Worm (Caenorhabditis elegans) whole organism, young adult: Measurements from ENCODE around the gene ZK1307.9.

Experiments used
- B0261.1 ChIP-seq: sonication (generic microtip); optimal IDR thresholded peaks from 2 replicates; lab custom pipeline; 2016; ENCODE audit warnings: mild to moderate bottlenecking, missing genetic modification characterization, moderate library complexity, missing compliant biosample characterization
- C17E4.6 ChIP-seq: fragments of 200-800 bp; sonication (Bioruptor generic); IDR thresholded peaks from 2 replicates; pipeline ENCODE4 v1.3.6; 2022; ENCODE audit warnings: missing genetic modification reagents, missing genetic modification characterization, missing compliant biosample characterization
- D2030.7 ChIP-seq: fragments of 200-800 bp; sonication (Bioruptor generic); IDR thresholded peaks from 2 replicates; pipeline ENCODE4 v1.3.6; 2022; ENCODE audit warnings: missing genetic modification reagents, missing genetic modification characterization, missing compliant biosample characterization
- F39B2.1 ChIP-seq: fragments of 200-800 bp; sonication (Bioruptor generic); IDR thresholded peaks from 2 replicates; pipeline ENCODE4 v1.3.6; 2022; ENCODE audit warnings: missing genetic modification reagents, missing genetic modification characterization, missing compliant biosample characterization
- F49E8.2 ChIP-seq: sonication (generic microtip); optimal IDR thresholded peaks from 3 replicates; lab custom pipeline; 2017; ENCODE audit warnings: missing genetic modification characterization, mild to moderate bottlenecking, missing compliant biosample characterization, antibody characterized with exemption, moderate library complexity; ENCODE audit not compliant: insufficient read depth
- F55B11.4 ChIP-seq: sonication (generic microtip); optimal IDR thresholded peaks from 2 replicates; lab custom pipeline; 2016; ENCODE audit warnings: missing compliant biosample characterization, missing genetic modification characterization, borderline replicate concordance; ENCODE audit not compliant: insufficient read depth
- F57A8.1 ChIP-seq: fragments of 200-800 bp; sonication (Bioruptor generic); optimal IDR thresholded peaks from 2 replicates; lab custom pipeline; 2018; ENCODE audit warnings: mild to moderate bottlenecking, missing genetic modification characterization, moderate library complexity, missing compliant biosample characterization
- T26A5.8 ChIP-seq: sonication (generic microtip); optimal IDR thresholded peaks from 2 replicates; lab custom pipeline; 2016; ENCODE audit warnings: missing genetic modification characterization, missing compliant biosample characterization
- Y56A3A.18 ChIP-seq: fragments of 200-800 bp; sonication (Bioruptor generic); IDR thresholded peaks from 2 replicates; pipeline ENCODE4 v1.3.6; 2022; ENCODE audit warnings: missing genetic modification reagents, missing genetic modification characterization, missing compliant biosample characterization
- ama-1 ChIP-seq, 3 experiments: fragments of 150-350 bp in 1 of 3; sonication (generic microtip) in 2 of 3; optimal IDR thresholded peaks; 2 replicates each; lab custom pipeline; 2014 to 2018; ENCODE audit warnings: missing biosample characterization in 2 of 3, missing genetic modification characterization in 2 of 3, missing genetic modification reagents in 2 of 3
- atf-7 ChIP-seq: sonication (generic microtip); optimal IDR thresholded peaks from 2 replicates; lab custom pipeline; 2017; ENCODE audit warnings: mild to moderate bottlenecking, missing genetic modification characterization, missing compliant biosample characterization
- attf-3 ChIP-seq: fragments of 200-800 bp; sonication (Bioruptor generic); conservative IDR thresholded peaks from 2 replicates; pipeline ENCODE4 v1.3.6; 2022; ENCODE audit warnings: missing genetic modification reagents, missing genetic modification characterization, missing compliant biosample characterization
- bed-1 ChIP-seq: fragments of 200-800 bp; sonication (Bioruptor generic); IDR thresholded peaks from 2 replicates; pipeline ENCODE4 v1.3.6; 2022; ENCODE audit warnings: missing genetic modification reagents, missing genetic modification characterization, missing compliant biosample characterization
- ccch-3 ChIP-seq: fragments of 200-800 bp; sonication (Bioruptor generic); optimal IDR thresholded peaks from 2 replicates; lab custom pipeline; 2018; ENCODE audit warnings: mild to moderate bottlenecking, missing genetic modification characterization, missing compliant biosample characterization
- cebp-1 ChIP-seq, 2 experiments: fragments of 200-800 bp in 1 of 2; sonication (Bioruptor generic) in 1 of 2; sonication (generic microtip) in 1 of 2; IDR thresholded peaks in 1 of 2; optimal IDR thresholded peaks in 1 of 2; 2 replicates each; pipeline versions ENCODE4 v1.3.6 to Lab custom; 2017 to 2022; ENCODE audit warnings: missing compliant biosample characterization in 2 of 2, missing genetic modification characterization in 2 of 2, mild to moderate bottlenecking in 1 of 2, missing genetic modification reagents in 1 of 2, moderate library complexity in 1 of 2
- chd-7 ChIP-seq: sonication (generic microtip); optimal IDR thresholded peaks from 2 replicates; lab custom pipeline; 2016; ENCODE audit warnings: mild to moderate bottlenecking, missing genetic modification characterization, moderate library complexity, missing compliant biosample characterization
- dox-1 ChIP-seq: fragments of 200-800 bp; sonication (Bioruptor generic); IDR thresholded peaks from 2 replicates; pipeline ENCODE4 v1.3.6; 2022; ENCODE audit warnings: missing genetic modification reagents, missing genetic modification characterization, missing compliant biosample characterization
- efl-1 ChIP-seq: fragments of 150-350 bp; optimal IDR thresholded peaks from 2 replicates; lab custom pipeline; 2014; ENCODE audit warnings: missing biosample characterization, missing genetic modification reagents, missing genetic modification characterization
- hlh-26 ChIP-seq: fragments of 200-800 bp; sonication (Bioruptor generic); conservative IDR thresholded peaks from 2 replicates; pipeline ENCODE4 v1.3.6; 2022; ENCODE audit warnings: missing genetic modification reagents, missing genetic modification characterization, missing compliant biosample characterization
- hmg-20 ChIP-seq: fragments of 200-800 bp; sonication (Bioruptor generic); IDR thresholded peaks from 2 replicates; pipeline ENCODE4 v1.3.6; 2022; ENCODE audit warnings: missing genetic modification reagents, missing genetic modification characterization, missing compliant biosample characterization
- hsf-1 ChIP-seq: fragments of 200-800 bp; sonication (Bioruptor generic); IDR thresholded peaks from 2 replicates; pipeline ENCODE4 v1.3.6; 2022; ENCODE audit warnings: missing genetic modification reagents, missing genetic modification characterization, missing compliant biosample characterization
- lag-1 ChIP-seq: fragments of 200-800 bp; sonication (Bioruptor generic); IDR thresholded peaks from 2 replicates; pipeline ENCODE4 v1.3.6; 2022; ENCODE audit warnings: missing genetic modification reagents, missing genetic modification characterization, missing compliant biosample characterization
- let-607 ChIP-seq, 2 experiments: fragments of 200-800 bp in 1 of 2; sonication (Bioruptor generic) in 1 of 2; sonication (generic microtip) in 1 of 2; optimal IDR thresholded peaks; 2 replicates each; lab custom pipeline; 2016 to 2018; ENCODE audit warnings: mild to moderate bottlenecking in 2 of 2, missing compliant biosample characterization in 2 of 2, missing genetic modification characterization in 2 of 2, moderate library complexity in 2 of 2, missing genotype in 1 of 2
- mxl-1 ChIP-seq: sonication (generic microtip); optimal IDR thresholded peaks from 2 replicates; lab custom pipeline; 2016; ENCODE audit warnings: missing genetic modification characterization, missing compliant biosample characterization
- nfya-1 ChIP-seq: sonication (generic microtip); optimal IDR thresholded peaks from 2 replicates; lab custom pipeline; 2017; ENCODE audit warnings: antibody characterized with exemption, missing compliant biosample characterization, missing genetic modification characterization, borderline replicate concordance; ENCODE audit not compliant: insufficient read depth
- nhr-80 ChIP-seq: sonication (generic microtip); optimal IDR thresholded peaks from 2 replicates; lab custom pipeline; 2016; ENCODE audit warnings: missing genetic modification characterization, missing compliant biosample characterization
- nhr-90 ChIP-seq: sonication (generic microtip); optimal IDR thresholded peaks from 2 replicates; lab custom pipeline; 2016; ENCODE audit warnings: missing genotype, mild to moderate bottlenecking, missing genetic modification characterization, missing compliant biosample characterization
- rpc-1 ChIP-seq, 2 experiments: fragments of 150-350 bp in 1 of 2; sonication (generic microtip) in 1 of 2; optimal IDR thresholded peaks; 2 replicates each; lab custom pipeline; 2014 to 2018; ENCODE audit warnings: missing biosample characterization in 1 of 2, missing genetic modification characterization in 1 of 2, missing genetic modification reagents in 1 of 2, missing genotype in 1 of 2
- sea-2 ChIP-seq: fragments of 200-800 bp; sonication (Bioruptor generic); IDR thresholded peaks from 2 replicates; pipeline ENCODE4 v1.3.6; 2022; ENCODE audit warnings: missing genetic modification characterization, missing compliant biosample characterization
- snpc-3.4 ChIP-seq: sonication (generic microtip); optimal IDR thresholded peaks from 2 replicates; lab custom pipeline; 2017; ENCODE audit warnings: missing genetic modification characterization, mild to moderate bottlenecking, missing compliant biosample characterization, antibody characterized with exemption, moderate library complexity, missing genotype, missing genetic modification reagents
- snpc-4 ChIP-seq, 5 experiments: fragments of 150-350 bp in 1 of 5; sonication (generic microtip) in 4 of 5; optimal IDR thresholded peaks; 2 replicates each; lab custom pipeline; 2014 to 2018; ENCODE audit warnings: missing genetic modification characterization in 5 of 5, missing biosample characterization in 3 of 5, antibody characterized with exemption in 2 of 5, mild to moderate bottlenecking in 2 of 5, missing compliant biosample characterization in 2 of 5, missing genotype in 2 of 5, moderate library complexity in 2 of 5, missing genetic modification reagents in 1 of 5
- zim-3 ChIP-seq: sonication (generic microtip); optimal IDR thresholded peaks from 2 replicates; lab custom pipeline; 2017; ENCODE audit warnings: mild to moderate bottlenecking, missing genetic modification characterization, moderate library complexity, missing compliant biosample characterization

The ZK1307.9 gene

DNA sequence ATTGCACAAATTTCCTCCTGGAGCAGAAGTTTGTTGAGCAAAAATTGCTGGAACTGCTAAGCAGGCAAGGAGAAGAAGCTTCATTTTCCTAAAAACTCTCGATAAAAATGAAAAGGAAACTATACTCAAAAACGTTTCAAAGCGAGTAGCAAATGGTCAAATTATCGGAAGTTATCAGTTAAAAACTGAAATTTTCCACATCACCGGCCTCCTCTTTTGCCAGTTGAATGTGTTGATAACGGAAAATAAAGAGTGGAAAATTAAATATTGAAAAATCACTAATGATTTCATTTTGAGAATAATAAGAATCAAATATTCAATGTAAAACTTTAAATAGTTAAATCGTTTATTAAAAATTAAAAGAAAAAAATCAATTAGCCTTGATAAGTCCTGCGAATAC, 9.6 kb downstream of the ZK1307.9 start, which contains the start of gene ZK1320.2:
ZK1320.2 (minus strand) TSS at position 88 of the 400 bp plus-strand sequence.
- TF ChIP-seq nhr-80 (peak; percentile 48), let-607 (tag; optimal IDR thresholded peaks at IDR 0.05; lab: Kevin White, UChicago) (peak in 1 of 2 experiments; percentile 7), B0261.1 (tag; lab: Kevin White, UChicago) (no peak)

DNA sequence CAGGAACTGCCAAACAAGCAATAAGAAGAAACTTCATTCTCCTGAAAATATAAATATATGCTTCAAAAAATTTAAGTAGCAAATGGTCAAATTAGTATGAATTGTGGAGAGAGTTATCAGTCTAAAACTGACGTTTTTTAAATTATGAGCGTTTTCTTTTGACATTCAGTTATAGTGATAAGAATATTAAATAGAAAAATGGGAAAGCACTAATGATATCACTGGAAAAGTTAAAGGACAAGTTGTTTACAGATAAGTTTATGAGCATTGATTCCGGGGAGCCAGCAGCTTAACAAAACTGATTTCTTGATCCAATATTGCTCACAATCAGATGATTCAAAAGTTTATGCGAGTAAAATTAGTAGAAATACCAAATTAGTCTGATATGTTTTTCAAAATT, 11.1 kb downstream of the ZK1307.9 start, which contains the start of gene ZK1320.3:
ZK1320.3 (minus strand) TSS at position 41 of the 400 bp plus-strand sequence.
- TF ChIP-seq ama-1 (optimal IDR thresholded peaks at IDR 0.05; lab: Kevin White, UChicago) (no peak), ama-1 (GFP tag; optimal IDR thresholded peaks at IDR 0.05; lab: Kevin White, UChicago) (no peak), nhr-80 (peak; percentile 56), F55B11.4 (tag; lab: Kevin White, UChicago) (no peak)

DNA sequence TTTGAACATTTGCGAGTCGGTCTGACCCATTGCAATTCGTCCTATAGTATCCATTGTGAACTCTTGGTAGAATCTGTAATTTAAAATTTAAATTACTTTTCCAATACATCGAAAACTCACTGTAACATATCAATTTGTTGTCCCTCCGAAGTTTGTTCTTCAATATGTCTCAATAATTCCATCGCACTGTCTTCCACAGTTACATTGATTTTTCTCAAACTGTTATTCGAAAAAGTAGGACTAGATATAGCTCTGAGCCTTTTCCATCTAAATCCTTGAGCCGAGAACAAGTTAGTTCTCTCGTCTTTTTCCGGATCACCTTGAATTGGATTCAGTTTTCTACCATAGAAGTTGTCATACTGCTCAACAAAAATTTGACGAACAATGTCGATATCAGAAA, 12.9 kb downstream of the ZK1307.9 start:
- TF ChIP-seq attf-3 (GFP tag; lab: Robert Waterston, UW) (no peak), lag-1 (GFP tag; lab: Robert Waterston, UW) (no peak), mxl-1 (tag; lab: Kevin White, UChicago) (no peak), dox-1 (GFP tag; lab: Robert Waterston, UW) (no peak), sea-2 (GFP tag; lab: Robert Waterston, UW) (no peak), C17E4.6 (GFP tag; lab: Robert Waterston, UW) (no peak), hmg-20 (GFP tag; lab: Robert Waterston, UW) (no peak)

DNA sequence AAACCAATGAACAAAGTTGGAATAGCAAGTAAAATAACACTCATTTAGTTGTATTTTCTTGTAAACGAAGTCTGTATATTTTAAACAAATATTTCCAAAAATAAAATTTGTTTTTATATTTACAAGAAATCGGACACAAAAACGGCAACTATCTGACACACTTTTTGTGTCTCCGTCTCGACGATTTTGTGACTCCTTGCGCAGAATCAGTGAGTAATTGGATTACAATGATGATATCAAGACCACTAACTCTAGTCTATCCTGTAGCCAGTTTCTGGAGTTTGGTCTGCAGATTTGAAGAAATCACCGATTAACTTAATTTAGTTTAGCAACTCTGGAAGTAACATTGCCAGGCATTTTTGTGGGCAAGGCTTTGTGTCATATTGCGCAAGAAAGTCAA, 13.5 kb downstream of the ZK1307.9 start, which contains the start of gene cyp-13A10:
cyp-13A10 (minus strand) TSS at position 88 of the 400 bp plus-strand sequence.
- TF ChIP-seq T26A5.8 (tag; lab: Kevin White, UChicago): no peak
- no peak for TF ChIP-seq F39B2.1 (GFP tag; lab: Robert Waterston, UW)
- TF ChIP-seq ccch-3 (GFP tag; lab: Kevin White, UChicago): no peak
- TF ChIP-seq zim-3: no peak
- no peak for TF ChIP-seq F57A8.1
- no peak for TF ChIP-seq atf-7
- TF ChIP-seq, all 124 proteins: peak for 0

DNA sequence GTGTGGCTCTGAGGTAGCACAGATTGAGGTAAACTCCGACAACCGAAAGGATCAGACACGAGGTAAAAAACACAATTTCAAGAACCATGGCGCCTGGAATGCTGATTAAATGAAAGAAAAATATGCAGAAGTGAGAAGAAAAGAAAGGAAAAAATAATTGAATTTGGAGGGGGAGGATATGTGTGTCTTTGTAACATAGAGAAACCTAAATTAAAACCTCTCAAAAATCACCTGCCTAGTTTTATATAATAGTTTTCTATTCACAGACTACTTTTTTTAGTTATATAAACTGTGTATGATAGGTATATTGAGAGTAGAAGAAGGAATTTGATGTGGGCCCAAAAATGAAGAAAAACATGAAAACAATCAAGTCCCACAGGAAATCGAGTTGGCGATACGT, 16.3 kb downstream of the ZK1307.9 start, which contains the start of gene ZK1320.5:
ZK1320.5 (minus strand) TSS at position 101 of the 400 bp plus-strand sequence.
- no peak for TF ChIP-seq snpc-4 (GFP tag; optimal IDR thresholded peaks at IDR 0.05; lab: Kevin White, UChicago)
- no peak for TF ChIP-seq snpc-4 (tag; optimal IDR thresholded peaks at IDR 0.05; lab: Kevin White, UChicago)
- TF ChIP-seq chd-7: no peak
- no peak for TF ChIP-seq nhr-90 (tag; lab: Kevin White, UChicago)
- TF ChIP-seq Y56A3A.18 (GFP tag; lab: Robert Waterston, UW): no peak
- no peak for TF ChIP-seq hsf-1 (GFP tag; lab: Robert Waterston, UW)
- TF ChIP-seq F49E8.2 (tag; lab: Kevin White, UChicago): no peak
- TF ChIP-seq bed-1: no peak
- TF ChIP-seq cebp-1 (GFP tag; IDR thresholded peaks at IDR 0.05; lab: Robert Waterston, UW): no peak
- TF ChIP-seq cebp-1 (tag; optimal IDR thresholded peaks at IDR 0.05; lab: Kevin White, UChicago): no peak
- TF ChIP-seq nfya-1 (tag; lab: Kevin White, UChicago): no peak
- no peak for TF ChIP-seq hlh-26
- TF ChIP-seq efl-1 (GFP tag; lab: Kevin White, UChicago): no peak
- TF ChIP-seq D2030.7 (GFP tag; lab: Robert Waterston, UW): no peak
- no peak for TF ChIP-seq rpc-1 (optimal IDR thresholded peaks at IDR 0.05; lab: Kevin White, UChicago)
- no peak for TF ChIP-seq rpc-1 (tag; optimal IDR thresholded peaks at IDR 0.05; lab: Kevin White, UChicago)
- no peak for TF ChIP-seq snpc-3.4 (tag; lab: Kevin White, UChicago)
